Worm (Caenorhabditis elegans): Measurements from ENCODE around the gene T05A10.6.

The T05A10.6 gene

ce11 chrX:10766123-10766622 is 28.4 kb downstream of the T05A10.6 start:
- TF ChIP-seq unc-62 (GFP tag; optimal IDR thresholded peaks at IDR 0.05) (peak; percentile 99), nhr-2 (tag; optimal IDR thresholded peaks at IDR 0.05) (peak; percentile 97), mep-1 (tag; optimal IDR thresholded peaks at IDR 0.05) (peak; percentile 84), ces-1 (GFP tag; optimal IDR thresholded peaks at IDR 0.05) (peak; percentile 100), M03D4.4 (tag; optimal IDR thresholded peaks at IDR 0.05) (peak; percentile 62), elt-1 (tag; optimal IDR thresholded peaks at IDR 0.05; ENCODE audit: borderline replicate concordance, insufficient read depth) (peak; percentile 76), ceh-83 (GFP tag; optimal IDR thresholded peaks at IDR 0.05) (no peak), nhr-12 (tag; optimal IDR thresholded peaks at IDR 0.05) (no peak), lsy-2 (tag; optimal IDR thresholded peaks at IDR 0.05) (peak; percentile 58), sem-2 (GFP tag; optimal IDR thresholded peaks at IDR 0.05) (no peak), lin-13 (tag; optimal IDR thresholded peaks at IDR 0.05) (no peak), flh-1 (GFP tag; optimal IDR thresholded peaks at IDR 0.05) (no peak), ham-2 (GFP tag; optimal IDR thresholded peaks at IDR 0.05) (peak; percentile 77), nhr-237 (tag; optimal IDR thresholded peaks at IDR 0.05) (peak; percentile 87), hlh-1 (tag; optimal IDR thresholded peaks at IDR 0.05) (peak; percentile 73), ceh-43 (GFP tag; optimal IDR thresholded peaks at IDR 0.05) (peak; percentile 20), zip-8 (tag; optimal IDR thresholded peaks at IDR 0.05) (no peak), nhr-28 (tag; optimal IDR thresholded peaks at IDR 0.05) (peak; percentile 39), pha-4 (tag; optimal IDR thresholded peaks at IDR 0.05) (peak; percentile 70), mab-5 (tag; optimal IDR thresholded peaks at IDR 0.05) (peak; percentile 68), mls-2 (tag; optimal IDR thresholded peaks at IDR 0.05) (peak; percentile 78), sptf-1 (tag; optimal IDR thresholded peaks at IDR 0.05) (peak; percentile 4), snpc-4 (tag; optimal IDR thresholded peaks at IDR 0.05) (no peak), bed-3 (GFP tag; optimal IDR thresholded peaks at IDR 0.05) (no peak), ztf-11 (tag; optimal IDR thresholded peaks at IDR 0.05) (peak; percentile 76), nhr-76 (tag; optimal IDR thresholded peaks at IDR 0.05) (no peak), lin-32 (GFP tag; optimal IDR thresholded peaks at IDR 0.05) (no peak), drap-1 (GFP tag; optimal IDR thresholded peaks at IDR 0.05) (peak; percentile 47), unc-39 (tag; optimal IDR thresholded peaks at IDR 0.05) (no peak), elt-3 (tag; optimal IDR thresholded peaks at IDR 0.05) (peak; percentile 66), blmp-1 (tag; optimal IDR thresholded peaks at IDR 0.05) (peak; percentile 68), unc-120 (tag; optimal IDR thresholded peaks at IDR 0.05; ENCODE audit: poor library complexity, severe bottlenecking) (peak; percentile 98), cnd-1 (tag; optimal IDR thresholded peaks at IDR 0.05) (peak; percentile 17), tbx-8 (GFP tag; optimal IDR thresholded peaks at IDR 0.05) (no peak), ceh-39 (tag; optimal IDR thresholded peaks at IDR 0.05) (peak; percentile 81)

DNA sequence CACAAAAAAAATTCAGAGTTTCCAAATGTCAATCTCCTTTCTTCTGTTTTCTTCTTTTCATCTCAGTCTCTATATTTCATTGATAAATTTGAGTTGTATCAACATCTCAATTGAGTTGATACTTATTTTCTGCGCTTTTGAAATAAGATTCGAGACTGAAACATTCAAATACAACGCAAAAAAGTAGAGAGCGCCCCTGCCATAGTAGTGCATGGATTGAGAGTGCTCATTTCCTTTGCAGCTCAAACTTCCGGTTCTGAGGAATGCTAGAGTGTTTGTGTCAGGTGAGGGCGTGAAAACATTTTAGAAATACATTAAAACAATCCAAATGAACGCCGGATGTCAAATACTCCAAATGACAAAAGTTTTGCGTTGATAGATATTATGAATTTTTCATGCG is 31.2 kb downstream of the T05A10.6 start:
- TF ChIP-seq ceh-83 (GFP tag; optimal IDR thresholded peaks at IDR 0.05), result no peak
- no peak for TF ChIP-seq flh-1 (GFP tag; optimal IDR thresholded peaks at IDR 0.05)
- no peak for TF ChIP-seq tbx-8 (GFP tag; optimal IDR thresholded peaks at IDR 0.05)
- no peak for TF ChIP-seq blmp-1 (tag; optimal IDR thresholded peaks at IDR 0.05)
- TF ChIP-seq lsy-2 (tag; optimal IDR thresholded peaks at IDR 0.05), result no peak
- no peak for TF ChIP-seq unc-62 (GFP tag; optimal IDR thresholded peaks at IDR 0.05)
- no peak for TF ChIP-seq lin-13 (tag; optimal IDR thresholded peaks at IDR 0.05)

DNA sequence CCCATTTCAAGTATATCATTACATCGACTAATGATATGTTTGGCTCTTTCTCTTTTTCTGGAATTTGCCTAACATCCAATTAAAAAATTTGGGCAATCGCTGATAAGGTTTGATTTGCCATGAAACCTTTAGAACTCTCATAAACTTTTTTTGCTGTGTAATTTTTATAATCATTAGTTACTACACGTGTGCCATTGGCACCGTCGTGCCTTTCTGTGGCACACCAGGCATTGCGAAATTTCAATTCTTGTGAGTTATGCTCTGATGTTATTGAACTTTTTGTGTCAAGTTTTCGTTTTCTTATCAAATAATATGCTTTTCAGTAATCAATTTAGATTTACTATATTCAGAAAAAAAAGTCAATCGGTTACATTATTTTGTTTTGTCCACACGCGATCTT is 33.6 kb downstream of the T05A10.6 start:
- no peak for TF ChIP-seq drap-1 (GFP tag; optimal IDR thresholded peaks at IDR 0.05)
- no peak for TF ChIP-seq lsy-2 (tag; optimal IDR thresholded peaks at IDR 0.05)
- TF ChIP-seq lin-13 (tag; optimal IDR thresholded peaks at IDR 0.05), result no peak
- no peak for TF ChIP-seq sptf-1 (tag; optimal IDR thresholded peaks at IDR 0.05)
- no peak for TF ChIP-seq ces-1 (GFP tag; optimal IDR thresholded peaks at IDR 0.05)
- no peak for TF ChIP-seq hlh-1 (tag; optimal IDR thresholded peaks at IDR 0.05)
- TF ChIP-seq M03D4.4 (tag; optimal IDR thresholded peaks at IDR 0.05), result no peak
- no peak for TF ChIP-seq lin-32 (GFP tag; optimal IDR thresholded peaks at IDR 0.05)
- no peak for TF ChIP-seq mls-2 (tag; optimal IDR thresholded peaks at IDR 0.05)
- no peak for TF ChIP-seq ceh-83 (GFP tag; optimal IDR thresholded peaks at IDR 0.05)
- no peak for TF ChIP-seq elt-3 (tag; optimal IDR thresholded peaks at IDR 0.05)
- no peak for TF ChIP-seq nhr-28 (tag; optimal IDR thresholded peaks at IDR 0.05)
- TF ChIP-seq bed-3 (GFP tag; optimal IDR thresholded peaks at IDR 0.05), result no peak
- no peak for TF ChIP-seq ham-2 (GFP tag; optimal IDR thresholded peaks at IDR 0.05)
- TF ChIP-seq nhr-2 (tag; optimal IDR thresholded peaks at IDR 0.05), result no peak
- TF ChIP-seq unc-62 (GFP tag; optimal IDR thresholded peaks at IDR 0.05), result no peak

Data from whole organism, mixed stage, embryonic.